Fruit fly (Drosophila melanogaster) whole organism, embryonic: ENCODE measurements around the gene orion.

Experiments
- Adf1 ChIP-seq: fragments of 200-800 bp; sonication (Bioruptor generic); IDR thresholded peaks from 2 replicates; pipeline ENCODE4 v1.3.6; 2022; ENCODE audit warnings: missing biosample characterization, missing genetic modification characterization
- Awh ChIP-seq: fragments of 200-800 bp; sonication (Bioruptor generic); IDR thresholded peaks from 2 replicates; pipeline ENCODE4, ENCODE4 v1.3.6; 2022; ENCODE audit warnings: missing biosample characterization, missing genetic modification characterization
- B-H2 ChIP-seq: fragments of 200-800 bp; sonication (Bioruptor generic); optimal IDR thresholded peaks from 2 replicates; lab custom pipeline; 2018; ENCODE audit warnings: missing biosample characterization, mild to moderate bottlenecking, missing genetic modification characterization
- CG11398 ChIP-seq: fragments of 200-800 bp; sonication (Bioruptor generic); optimal IDR thresholded peaks from 2 replicates; lab custom pipeline; 2016; ENCODE audit warnings: missing biosample characterization, missing genetic modification characterization
- CG12659 ChIP-seq: fragments of 200-800 bp; sonication (Bioruptor generic); optimal IDR thresholded peaks from 3 replicates; lab custom pipeline; 2017; ENCODE audit warnings: mild to moderate bottlenecking, missing biosample characterization, missing genetic modification reagents, missing genetic modification characterization
- CG12744 ChIP-seq: fragments of 200-800 bp; sonication (Bioruptor generic); optimal IDR thresholded peaks from 2 replicates; lab custom pipeline; 2016; ENCODE audit warnings: missing biosample characterization, missing genetic modification characterization
- CG14014 ChIP-seq: fragments of 200-800 bp; sonication (Bioruptor generic); IDR thresholded peaks from 2 replicates; pipeline ENCODE4 v1.3.6; 2022; ENCODE audit warnings: missing biosample characterization, missing genetic modification characterization
- CG15514 ChIP-seq: fragments of 200-800 bp; sonication (Bioruptor generic); optimal IDR thresholded peaks from 3 replicates; lab custom pipeline; 2017; ENCODE audit warnings: missing biosample characterization, missing genetic modification characterization, mild to moderate bottlenecking, moderate library complexity, missing genetic modification reagents
- CG15601 ChIP-seq: fragments of 200-800 bp; sonication (Bioruptor generic); optimal IDR thresholded peaks from 3 replicates; lab custom pipeline; 2019; ENCODE audit warnings: missing biosample characterization, mild to moderate bottlenecking, missing genetic modification characterization, moderate library complexity
- CG17385 ChIP-seq: fragments of 200-800 bp; sonication (Bioruptor generic); optimal IDR thresholded peaks from 3 replicates; lab custom pipeline; 2018; ENCODE audit warnings: missing biosample characterization, mild to moderate bottlenecking, missing genetic modification characterization
- CG17912 ChIP-seq: fragments of 200-800 bp; sonication (Bioruptor generic); optimal IDR thresholded peaks from 2 replicates; lab custom pipeline; 2018; ENCODE audit warnings: missing biosample characterization, mild to moderate bottlenecking, missing genetic modification characterization
- CG18764 ChIP-seq: fragments of 200-800 bp; sonication (Bioruptor generic); optimal IDR thresholded peaks from 3 replicates; lab custom pipeline; 2016; ENCODE audit warnings: missing biosample characterization, missing genetic modification characterization
- CG31365 ChIP-seq: fragments of 200-800 bp; sonication (Bioruptor generic); optimal IDR thresholded peaks from 2 replicates; lab custom pipeline; 2018; ENCODE audit warnings: missing biosample characterization, mild to moderate bottlenecking, missing genetic modification characterization
- CG31388 ChIP-seq: fragments of 200-800 bp; sonication (Bioruptor generic); optimal IDR thresholded peaks from 2 replicates; lab custom pipeline; 2016; ENCODE audit warnings: missing biosample characterization, missing genetic modification characterization
- CG32767 ChIP-seq: fragments of 200-800 bp; sonication (Bioruptor generic); IDR thresholded peaks from 2 replicates; pipeline ENCODE4 v1.3.6; 2022; ENCODE audit warnings: missing biosample characterization, missing genetic modification characterization
- CG6813 ChIP-seq: fragments of 200-800 bp; sonication (Bioruptor generic); optimal IDR thresholded peaks from 2 replicates; lab custom pipeline; 2017; ENCODE audit warnings: missing biosample characterization, missing genetic modification characterization, mild to moderate bottlenecking, moderate library complexity, missing genetic modification reagents
- CG7556 ChIP-seq: fragments of 200-800 bp; sonication (Bioruptor generic); optimal IDR thresholded peaks from 2 replicates; lab custom pipeline; 2017; ENCODE audit warnings: missing biosample characterization, mild to moderate bottlenecking, missing genetic modification characterization
- CG8924 ChIP-seq: fragments of 200-800 bp; optimal IDR thresholded peaks from 3 replicates; lab custom pipeline; 2019; ENCODE audit warnings: missing biosample characterization, mild to moderate bottlenecking, missing genetic modification characterization, moderate library complexity
- CG9727 ChIP-seq: fragments of 200-800 bp; sonication (Bioruptor generic); optimal IDR thresholded peaks from 3 replicates; lab custom pipeline; 2017; ENCODE audit warnings: missing biosample characterization, mild to moderate bottlenecking, missing genetic modification characterization
- CTCF ChIP-seq: fragments of 200-800 bp; sonication (Bioruptor generic); optimal IDR thresholded peaks from 2 replicates; lab custom pipeline; 2017; ENCODE audit warnings: missing biosample characterization, mild to moderate bottlenecking, missing genetic modification characterization, moderate library complexity
- Dek ChIP-seq: fragments of 200-800 bp; sonication (Bioruptor generic); optimal IDR thresholded peaks from 3 replicates; lab custom pipeline; 2019; ENCODE audit warnings: missing biosample characterization, mild to moderate bottlenecking, missing genetic modification characterization, moderate library complexity
- Drgx ChIP-seq: fragments of 200-800 bp; sonication (Bioruptor generic); IDR thresholded peaks from 2 replicates; pipeline ENCODE4 v1.3.6; 2022; ENCODE audit warnings: missing biosample characterization, missing genetic modification characterization
- Elba2 ChIP-seq: fragments of 200-800 bp; sonication (Bioruptor generic); optimal IDR thresholded peaks from 3 replicates; lab custom pipeline; 2016; ENCODE audit warnings: missing biosample characterization, missing genetic modification characterization
- Hey ChIP-seq: fragments of 200-800 bp; sonication (Bioruptor generic); optimal IDR thresholded peaks from 3 replicates; lab custom pipeline; 2018; ENCODE audit warnings: missing biosample characterization, mild to moderate bottlenecking, missing genetic modification characterization
- Hmr ChIP-seq: fragments of 200-800 bp; sonication (Bioruptor generic); optimal IDR thresholded peaks from 3 replicates; lab custom pipeline; 2017; ENCODE audit warnings: mild to moderate bottlenecking, missing biosample characterization, missing genetic modification reagents, missing genetic modification characterization
- Hsf ChIP-seq: fragments of 200-800 bp; sonication (Bioruptor generic); optimal IDR thresholded peaks from 3 replicates; lab custom pipeline; 2016; ENCODE audit warnings: missing biosample characterization, missing genetic modification characterization
- Jarid2 ChIP-seq: fragments of 200-800 bp; sonication (Bioruptor generic); optimal IDR thresholded peaks from 3 replicates; lab custom pipeline; 2017; ENCODE audit warnings: mild to moderate bottlenecking, missing biosample characterization, missing genetic modification reagents, missing genetic modification characterization
- Nf-YC ChIP-seq: fragments of 200-800 bp; optimal IDR thresholded peaks from 3 replicates; lab custom pipeline; 2019; ENCODE audit warnings: missing biosample characterization, mild to moderate bottlenecking, missing genetic modification characterization, moderate library complexity
- Opbp ChIP-seq: fragments of 200-800 bp; sonication (Bioruptor generic); IDR thresholded peaks from 3 replicates; pipeline ENCODE4 v1.3.6; 2022; ENCODE audit warnings: missing biosample characterization, missing genetic modification characterization; ENCODE audit not compliant: partially characterized antibody
- Ptx1 ChIP-seq: fragments of 200-800 bp; sonication (Bioruptor generic); IDR thresholded peaks from 2 replicates; pipeline ENCODE4 v1.3.6; 2022; ENCODE audit warnings: missing biosample characterization, missing genetic modification characterization
- Sox100B ChIP-seq: fragments of 200-800 bp; sonication (Bioruptor generic); optimal IDR thresholded peaks from 3 replicates; lab custom pipeline; 2018; ENCODE audit warnings: missing biosample characterization, mild to moderate bottlenecking, missing genetic modification characterization
- Trl ChIP-seq, 3 experiments: fragments of >200 bp in 2 of 3; fragments of 200-800 bp in 1 of 3; sonication (Bioruptor generic) in 1 of 3; optimal IDR thresholded peaks; 2 replicates in 1 of 3; 3 replicates in 2 of 3; lab custom pipeline; 2016 to 2017; ENCODE audit warnings: missing biosample characterization in 1 of 3, missing genetic modification characterization in 1 of 3
- Vsx1 ChIP-seq: fragments of 200-800 bp; sonication (Bioruptor generic); optimal IDR thresholded peaks from 2 replicates; lab custom pipeline; 2017; ENCODE audit warnings: missing biosample characterization, mild to moderate bottlenecking, missing genetic modification characterization, missing genetic modification reagents
- crol ChIP-seq: fragments of 200-800 bp; sonication (Bioruptor generic); IDR thresholded peaks from 2 replicates; pipeline ENCODE4 v1.3.6; 2022; ENCODE audit warnings: missing biosample characterization, missing genetic modification characterization
- dysf ChIP-seq: fragments of 200-800 bp; sonication (Bioruptor generic); IDR thresholded peaks from 3 replicates; pipeline ENCODE4 v1.3.6; 2022; ENCODE audit warnings: missing biosample characterization, missing genetic modification characterization
- gro ChIP-seq: fragments of 200-800 bp; sonication (Bioruptor generic); optimal IDR thresholded peaks from 2 replicates; lab custom pipeline; 2016; ENCODE audit warnings: missing biosample characterization, missing genetic modification characterization
- gsb ChIP-seq: fragments of 200-800 bp; sonication (Bioruptor generic); IDR thresholded peaks from 2 replicates; pipeline ENCODE4 v1.3.6; 2022; ENCODE audit warnings: missing biosample characterization, missing genetic modification characterization
- gsb-n ChIP-seq: fragments of 200-800 bp; sonication (Bioruptor generic); optimal IDR thresholded peaks from 3 replicates; lab custom pipeline; 2018; ENCODE audit warnings: missing biosample characterization, mild to moderate bottlenecking, missing genetic modification characterization
- h ChIP-seq: fragments of >200 bp; optimal IDR thresholded peaks from 2 replicates; lab custom pipeline; 2017
- klu ChIP-seq: fragments of 200-800 bp; sonication (Bioruptor generic); IDR thresholded peaks from 2 replicates; pipeline ENCODE4 v1.3.6; 2022; ENCODE audit warnings: missing biosample characterization, missing genetic modification characterization
- lab ChIP-seq: fragments of 200-800 bp; sonication (Bioruptor generic); optimal IDR thresholded peaks from 3 replicates; lab custom pipeline; 2017; ENCODE audit warnings: missing biosample characterization, missing genetic modification characterization, mild to moderate bottlenecking, moderate library complexity, missing genetic modification reagents
- pfk ChIP-seq: fragments of 200-800 bp; sonication (Bioruptor generic); optimal IDR thresholded peaks from 2 replicates; lab custom pipeline; 2018; ENCODE audit warnings: missing biosample characterization, mild to moderate bottlenecking, missing genetic modification characterization, moderate library complexity
- pnt ChIP-seq: fragments of 200-800 bp; sonication (Bioruptor generic); optimal IDR thresholded peaks from 3 replicates; lab custom pipeline; 2016; ENCODE audit warnings: missing biosample characterization, missing genetic modification characterization
- pros ChIP-seq: fragments of 200-800 bp; sonication (Bioruptor generic); optimal IDR thresholded peaks from 3 replicates; lab custom pipeline; 2019; ENCODE audit warnings: missing biosample characterization, mild to moderate bottlenecking, missing genetic modification characterization, moderate library complexity
- repo ChIP-seq: fragments of 200-800 bp; sonication (Bioruptor generic); optimal IDR thresholded peaks from 2 replicates; lab custom pipeline; 2016; ENCODE audit warnings: missing biosample characterization, missing genetic modification characterization
- schlank ChIP-seq: fragments of 200-800 bp; sonication (Bioruptor generic); optimal IDR thresholded peaks from 2 replicates; lab custom pipeline; 2018; ENCODE audit warnings: missing biosample characterization, mild to moderate bottlenecking, missing genetic modification characterization
- sens-2 ChIP-seq: fragments of 200-800 bp; sonication (Bioruptor generic); IDR thresholded peaks from 2 replicates; pipeline ENCODE4 v1.3.6; 2022; ENCODE audit warnings: missing biosample characterization, missing genetic modification characterization
- shn ChIP-seq: fragments of 200-800 bp; sonication (Bioruptor generic); optimal IDR thresholded peaks from 3 replicates; lab custom pipeline; 2016; ENCODE audit warnings: missing biosample characterization, missing genetic modification characterization
- ssp ChIP-seq: fragments of 200-800 bp; sonication (Bioruptor generic); IDR thresholded peaks from 2 replicates; pipeline ENCODE4 v1.3.6; 2022; ENCODE audit warnings: missing biosample characterization, missing genetic modification characterization
- vvl ChIP-seq: fragments of 200-800 bp; sonication (Bioruptor generic); IDR thresholded peaks from 2 replicates; pipeline ENCODE4 v1.3.6; 2022; ENCODE audit warnings: missing biosample characterization, missing genetic modification characterization

orion gene

dm6 chrX:7944151-7944713 is 2.5 kb downstream of the orion start:
- TF ChIP-seq CG17385 (GFP tag; lab: Kevin White, UChicago) (peak; percentile 85), Awh (GFP tag; lab: Robert Waterston, UW) (no peak), CG31365 (tag; lab: Kevin White, UChicago) (peak; percentile 57), CG6813 (GFP tag; lab: Kevin White, UChicago) (no peak), pnt (GFP tag; lab: Kevin White, UChicago) (no peak), Nf-YC (tag; lab: Kevin White, UChicago) (no peak), B-H2 (GFP tag; lab: Kevin White, UChicago) (peak; percentile 16), sens-2 (GFP tag; lab: Robert Waterston, UW) (0 out of 2 replicates have a peak, but pooled peaks have one; percentile 15), Elba2 (GFP tag; lab: Kevin White, UChicago) (peak; percentile 62), Drgx (GFP tag; lab: Robert Waterston, UW) (no peak), Adf1 (GFP tag; lab: Robert Waterston, UW) (no peak), CG11398 (GFP tag; lab: Kevin White, UChicago) (no peak), Jarid2 (peak; percentile 5)

DNA sequence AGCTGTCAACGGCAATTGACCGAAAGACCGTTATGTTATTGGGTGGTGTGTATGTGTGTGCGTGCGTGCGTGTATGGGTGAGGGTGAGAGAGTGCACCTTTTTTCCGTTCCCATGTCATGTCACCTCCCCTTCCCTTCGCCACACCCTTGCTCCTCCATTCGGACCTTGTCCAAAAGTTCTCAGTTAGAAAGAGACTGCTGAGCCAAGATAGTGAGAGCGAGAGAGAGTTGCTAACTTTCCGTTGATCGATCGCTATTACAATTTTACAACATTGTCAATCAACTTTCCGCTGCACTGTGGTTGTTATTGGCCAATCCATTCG is 8.3 kb downstream of the orion start:
- TF ChIP-seq ssp (GFP tag; lab: Robert Waterston, UW) (0 out of 2 replicates have a peak, but pooled peaks have one; percentile 1), CG31388 (no peak), gro (GFP tag; lab: Kevin White, UChicago) (no peak), CG17912 (GFP tag; lab: Kevin White, UChicago) (no peak), Trl (optimal IDR thresholded peaks at IDR 0.05; lab: Kevin White, UChicago) (peak; percentile 16), Trl (GFP tag; optimal IDR thresholded peaks at IDR 0.05; lab: Kevin White, UChicago) (no peak), Hsf (GFP tag; lab: Kevin White, UChicago) (no peak), pfk (no peak), CG12744 (GFP tag; lab: Kevin White, UChicago) (no peak), Vsx1 (GFP tag; lab: Kevin White, UChicago) (no peak), CTCF (GFP tag; lab: Kevin White, UChicago) (no peak), Hmr (GFP tag; lab: Kevin White, UChicago) (no peak), dysf (0 out of 3 replicates have a peak, but pooled peaks have one; percentile 0), pros (GFP tag; lab: Kevin White, UChicago) (peak; percentile 25), schlank (tag; lab: Kevin White, UChicago) (no peak), h (no peak), Opbp (GFP tag; lab: Robert Waterston, UW) (no peak), Dek (tag; lab: Kevin White, UChicago) (no peak), CG32767 (GFP tag; lab: Robert Waterston, UW) (peak; percentile 4; the same call in 1 of the 2 replicates), Sox100B (peak; percentile 26), CG12659 (no peak), Ptx1 (GFP tag; lab: Robert Waterston, UW) (no peak), gsb (GFP tag; lab: Robert Waterston, UW) (no peak), Hey (tag; lab: Kevin White, UChicago) (no peak), vvl (no peak), CG18764 (GFP tag; lab: Kevin White, UChicago) (no peak), CG15514 (no peak), shn (GFP tag; lab: Kevin White, UChicago) (no peak), klu (GFP tag; lab: Robert Waterston, UW) (0 out of 2 replicates have a peak, but pooled peaks have one; percentile 3), repo (GFP tag; lab: Kevin White, UChicago) (no peak), CG14014 (GFP tag; lab: Robert Waterston, UW) (no peak; the same call in 1 of the 2 replicates), CG15601 (peak; percentile 63), crol (GFP tag; lab: Robert Waterston, UW) (peak; percentile 87), lab (no peak), CG9727 (GFP tag; lab: Kevin White, UChicago) (no peak), CG8924 (tag; lab: Kevin White, UChicago) (peak; percentile 14), CG7556 (GFP tag; lab: Kevin White, UChicago) (peak; percentile 72), gsb-n (tag; lab: Kevin White, UChicago) (no peak)
